Worm (Caenorhabditis elegans) whole organism, young adult: ENCODE measurements around the gene hnd-1.

Source experiments
- bed-2 ChIP-seq: fragments of 200-800 bp; sonication (Bioruptor generic); IDR thresholded peaks from 2 replicates; pipeline ENCODE4 v1.3.6; 2022; ENCODE audit warnings: missing genetic modification reagents, missing genetic modification characterization, missing compliant biosample characterization
- gei-17 ChIP-seq: fragments of 200-800 bp; sonication (Bioruptor generic); optimal IDR thresholded peaks from 2 replicates; lab custom pipeline; 2018; ENCODE audit warnings: mild to moderate bottlenecking, missing genetic modification characterization, missing compliant biosample characterization
- hlh-26 ChIP-seq: fragments of 200-800 bp; sonication (Bioruptor generic); conservative IDR thresholded peaks from 2 replicates; pipeline ENCODE4 v1.3.6; 2022; ENCODE audit warnings: missing genetic modification reagents, missing genetic modification characterization, missing compliant biosample characterization
- hrde-1 ChIP-seq: sonication (generic microtip); optimal IDR thresholded peaks from 2 replicates; lab custom pipeline; 2016; ENCODE audit warnings: missing genetic modification characterization, mild to moderate bottlenecking, missing compliant biosample characterization, moderate library complexity, missing genotype, missing genetic modification reagents, borderline replicate concordance
- hsf-1 ChIP-seq: fragments of 200-800 bp; sonication (Bioruptor generic); IDR thresholded peaks from 2 replicates; pipeline ENCODE4 v1.3.6; 2022; ENCODE audit warnings: missing genetic modification reagents, missing genetic modification characterization, missing compliant biosample characterization
- ztf-22 ChIP-seq: fragments of 200-800 bp; sonication (Bioruptor generic); optimal IDR thresholded peaks from 2 replicates; lab custom pipeline; 2018; ENCODE audit warnings: mild to moderate bottlenecking, missing genetic modification characterization, moderate library complexity, missing compliant biosample characterization

DNA sequence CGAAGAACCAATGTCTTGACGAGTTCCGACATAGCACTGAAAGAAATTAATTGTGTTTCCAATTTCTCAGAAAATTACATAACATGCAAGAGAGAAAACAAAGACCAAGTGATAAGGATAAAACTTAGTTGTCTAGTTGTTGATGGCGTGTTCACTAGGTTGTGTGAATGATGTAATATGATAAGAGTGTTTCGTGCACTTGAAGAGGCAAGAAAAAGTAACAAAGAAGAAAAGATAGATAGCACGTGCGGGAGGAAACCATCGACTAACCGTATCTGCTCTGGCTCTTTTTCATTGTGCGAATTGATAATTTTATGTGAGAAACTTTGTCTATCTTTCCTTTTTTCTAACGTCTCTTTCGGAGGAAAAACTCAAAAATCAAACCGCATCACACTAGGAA is 22.7 kb upstream of the hnd-1 start, which contains the start of gene sfxn-1.5:
- TF ChIP-seq bed-2 (GFP tag; lab: Robert Waterston, UW) (no peak), hlh-26 (GFP tag; lab: Robert Waterston, UW) (no peak), hrde-1 (no peak), ztf-22 (GFP tag; lab: Kevin White, UChicago) (no peak), gei-17 (no peak), hsf-1 (no peak)
